Comparison of ENCODE assay signal across 3 fruit fly cellular contexts in the genomic region with DNA sequence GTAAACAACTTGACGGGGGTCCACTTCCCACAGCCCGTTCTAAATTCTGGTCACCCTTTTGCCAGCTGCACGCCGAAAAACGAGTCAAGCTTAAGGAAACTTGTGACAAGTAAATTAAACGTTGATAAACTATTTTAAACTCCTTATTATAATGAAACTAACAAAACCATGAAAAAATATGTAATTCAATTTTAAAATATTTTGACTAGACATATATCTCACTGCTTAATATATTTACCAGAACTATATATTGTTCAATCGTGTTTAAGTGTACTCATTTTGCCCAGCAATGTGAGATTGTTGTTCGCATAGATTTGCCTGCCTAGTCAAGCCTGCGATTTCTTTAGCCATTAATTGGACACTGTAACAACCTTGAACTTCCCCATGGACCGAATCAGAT.
A peak's percentile ranks its signal among the peaks of the same experiment; 100 is the strongest.
TF ChIP-seq lines count a peak whose summit lies in the region.

Gene CG13053 (minus strand): TSS at position 171 of the 400 bp plus-strand sequence.

- no peak for TF ChIP-seq CTCF in whole organism, embryonic (GFP tag; optimal IDR thresholded peaks at IDR 0.05; lab: Kevin White, UChicago)

TF ChIP-seq in whole organism, embryonic, 481 proteins besides CTCF, POLR2A, EP300 and RAD21:
- TF ChIP-seq bsh (GFP tag; optimal IDR thresholded peaks at IDR 0.05; lab: Kevin White, UChicago) (peak in 1 of 2 experiments; percentile 55), jing (GFP tag; optimal IDR thresholded peaks at IDR 0.05; lab: Kevin White, UChicago) (no peak), nom (GFP tag; optimal IDR thresholded peaks at IDR 0.05; lab: Kevin White, UChicago) (peak; percentile 37)
TF ChIP-seq in whole organism, embryonic: peak in this region for 2.

TF ChIP-seq in whole organism, prepupa, 60 proteins besides CTCF, POLR2A, EP300 and RAD21:
- no peak for TF ChIP-seq svp (GFP tag; lab: Kevin White, UChicago)
- TF ChIP-seq eg (GFP tag; IDR thresholded peaks at IDR 0.05; lab: Robert Waterston, UW) = no peak
- peak; percentile 89 for TF ChIP-seq Eip78C (GFP tag; lab: Kevin White, UChicago)
- TF ChIP-seq CG6808 (GFP tag; optimal IDR thresholded peaks at IDR 0.05; lab: Kevin White, UChicago) = peak; percentile 77
- TF ChIP-seq fd59A (GFP tag; optimal IDR thresholded peaks at IDR 0.05; lab: Kevin White, UChicago) = peak; percentile 62
- TF ChIP-seq dsx (GFP tag; optimal IDR thresholded peaks at IDR 0.05; lab: Kevin White, UChicago; ENCODE audit: poor library complexity, severe bottlenecking) = peak; percentile 85
- peak; percentile 23 for TF ChIP-seq acj6 (GFP tag; optimal IDR thresholded peaks at IDR 0.05; lab: Kevin White, UChicago)
- TF ChIP-seq CG9139 (GFP tag; optimal IDR thresholded peaks at IDR 0.05; lab: Kevin White, UChicago) = peak; percentile 6
- peak; percentile 67 for TF ChIP-seq CG10669 (GFP tag; optimal IDR thresholded peaks at IDR 0.05; lab: Kevin White, UChicago)
- no peak for TF ChIP-seq CG7368 (GFP tag; optimal IDR thresholded peaks at IDR 0.05; lab: Kevin White, UChicago)
- TF ChIP-seq topi (GFP tag; optimal IDR thresholded peaks at IDR 0.05; lab: Kevin White, UChicago) = no peak
- TF ChIP-seq ss (GFP tag; optimal IDR thresholded peaks at IDR 0.05; lab: Kevin White, UChicago) = peak; percentile 50 to 73
- no peak for TF ChIP-seq Hr38 (GFP tag; optimal IDR thresholded peaks at IDR 0.05; lab: Kevin White, UChicago)
- TF ChIP-seq CG11294 (GFP tag; IDR thresholded peaks at IDR 0.05; lab: Robert Waterston, UW) = no peak
- TF ChIP-seq Ets96B (tag; optimal IDR thresholded peaks at IDR 0.05; lab: Kevin White, UChicago) = peak; percentile 82
- TF ChIP-seq CG3032 (tag; optimal IDR thresholded peaks at IDR 0.05; lab: Kevin White, UChicago) = peak; percentile 74
- TF ChIP-seq Lpt (GFP tag; optimal IDR thresholded peaks at IDR 0.05; lab: Kevin White, UChicago) = no peak
- TF ChIP-seq CG8119 (GFP tag; IDR thresholded peaks at IDR 0.05; lab: Robert Waterston, UW) = peak; percentile 28; the same call in 1 of the 3 replicates
- TF ChIP-seq CG16779 (tag; optimal IDR thresholded peaks at IDR 0.05; lab: Kevin White, UChicago) = peak; percentile 10
- TF ChIP-seq CG32006 (GFP tag; optimal IDR thresholded peaks at IDR 0.05; lab: Kevin White, UChicago) = no peak
- peak in 1 of 2 experiments; percentile 25 for TF ChIP-seq salr (GFP tag; optimal IDR thresholded peaks at IDR 0.05; lab: Kevin White, UChicago)
- peak; percentile 20 for TF ChIP-seq achi (GFP tag; optimal IDR thresholded peaks at IDR 0.05; lab: Kevin White, UChicago)
- peak; percentile 8 for TF ChIP-seq OdsH (GFP tag; optimal IDR thresholded peaks at IDR 0.05; lab: Kevin White, UChicago)
- TF ChIP-seq CG3919 (GFP tag; optimal IDR thresholded peaks at IDR 0.05; lab: Kevin White, UChicago) = peak; percentile 46
- peak; percentile 31; the same call in 1 of the 3 replicates for TF ChIP-seq CG6163 (GFP tag; IDR thresholded peaks at IDR 0.05; lab: Robert Waterston, UW)
- TF ChIP-seq spab (GFP tag; optimal IDR thresholded peaks at IDR 0.05; lab: Kevin White, UChicago) = peak; percentile 71
- TF ChIP-seq Eip75B (GFP tag; optimal IDR thresholded peaks at IDR 0.05; lab: Kevin White, UChicago) = peak; percentile 58
- no peak for TF ChIP-seq Sox102F (GFP tag; optimal IDR thresholded peaks at IDR 0.05; lab: Kevin White, UChicago)
- peak; percentile 64 for TF ChIP-seq CG10631 (GFP tag; optimal IDR thresholded peaks at IDR 0.05; lab: Kevin White, UChicago)
- no peak for TF ChIP-seq fd85E (GFP tag; optimal IDR thresholded peaks at IDR 0.05; lab: Kevin White, UChicago)

TF ChIP-seq in whole organism, pupa, 21 proteins besides CTCF, POLR2A, EP300 and RAD21:
- TF ChIP-seq CG17806 (tag; optimal IDR thresholded peaks at IDR 0.05; lab: Kevin White, UChicago) (peak; percentile 84), D1 (tag; optimal IDR thresholded peaks at IDR 0.05; lab: Kevin White, UChicago) (peak; percentile 5), CG8301 (tag; optimal IDR thresholded peaks at IDR 0.05; lab: Kevin White, UChicago) (no peak), CG34367 (tag; optimal IDR thresholded peaks at IDR 0.05; lab: Kevin White, UChicago) (peak; percentile 70), Pif1A (GFP tag; optimal IDR thresholded peaks at IDR 0.05; lab: Kevin White, UChicago) (peak; percentile 27), Snoo (tag; optimal IDR thresholded peaks at IDR 0.05; lab: Kevin White, UChicago) (no peak), CG12605 (GFP tag; IDR thresholded peaks at IDR 0.05; lab: Robert Waterston, UW) (no peak), fd96Ca (GFP tag; IDR thresholded peaks at IDR 0.05; lab: Robert Waterston, UW) (no peak), Ets98B (GFP tag; IDR thresholded peaks at IDR 0.05; lab: Robert Waterston, UW) (no peak), CG8159 (tag; optimal IDR thresholded peaks at IDR 0.05; lab: Kevin White, UChicago) (peak; percentile 82), CG15710 (tag; optimal IDR thresholded peaks at IDR 0.05; lab: Kevin White, UChicago) (peak; percentile 76), CG32121 (GFP tag; IDR thresholded peaks at IDR 0.05; lab: Robert Waterston, UW) (no peak), CG13204 (GFP tag; optimal IDR thresholded peaks at IDR 0.05; lab: Kevin White, UChicago) (peak; percentile 31), Pif1B (GFP tag; optimal IDR thresholded peaks at IDR 0.05; lab: Kevin White, UChicago) (peak; percentile 50), EcR (GFP tag; optimal IDR thresholded peaks at IDR 0.05; lab: Kevin White, UChicago) (peak; percentile 82), CG14655 (GFP tag; optimal IDR thresholded peaks at IDR 0.05; lab: Kevin White, UChicago) (peak; percentile 57), CG4496 (GFP tag; IDR thresholded peaks at IDR 0.05; lab: Robert Waterston, UW) (no peak), CG9948 (tag; optimal IDR thresholded peaks at IDR 0.05; lab: Kevin White, UChicago) (peak; percentile 79), rn (GFP tag; IDR thresholded peaks at IDR 0.05; lab: Robert Waterston, UW) (no peak), CG10348 (GFP tag; IDR thresholded peaks at IDR 0.05; lab: Robert Waterston, UW) (no peak), gl (tag; optimal IDR thresholded peaks at IDR 0.05; lab: Kevin White, UChicago) (peak; percentile 41)

Comparison
In these comparisons a context has a peak if more than half of its experiments do, and no peak if none do; other contexts are left out.
1. Of the 7 proteins assayed by ChIP-seq in both whole organism, embryonic and whole organism, prepupa: peak only in whole organism, embryonic: none; only in whole organism, prepupa: CG16779; in both: none; in neither: 6.